Worm (Caenorhabditis elegans): ENCODE results near the gene F28E10.4.

Gene F28E10.4

DNA sequence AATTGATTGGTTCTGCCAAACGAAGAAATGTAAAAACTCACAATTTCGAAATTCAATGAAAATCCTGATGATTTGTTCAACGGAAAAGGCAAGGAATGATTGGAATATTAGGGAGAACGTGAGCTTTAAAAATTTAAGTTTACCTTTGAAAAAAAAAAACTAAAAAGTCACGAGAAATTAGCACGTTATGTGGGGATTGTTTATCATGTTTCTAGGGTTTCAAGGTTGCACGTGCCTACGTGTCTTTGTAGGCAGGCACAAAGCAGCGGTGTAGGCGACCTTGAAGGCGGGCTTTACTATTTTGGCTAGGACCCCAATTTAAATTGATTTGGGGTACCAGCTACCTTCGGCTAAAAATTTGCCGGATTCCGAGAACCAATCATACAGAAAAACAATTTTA lies at the start of gene F28E10.4:
Gene F28E10.4, minus strand, starts transcription at position 101 of the 400 bp plus-strand sequence.
- TF ChIP-seq zip-4 (GFP tag; optimal IDR thresholded peaks at IDR 0.05) (no peak), efl-3 (GFP tag; optimal IDR thresholded peaks at IDR 0.05) (no peak), rnt-1 (tag; optimal IDR thresholded peaks at IDR 0.05) (no peak), xbp-1 (tag; optimal IDR thresholded peaks at IDR 0.05) (no peak)

DNA sequence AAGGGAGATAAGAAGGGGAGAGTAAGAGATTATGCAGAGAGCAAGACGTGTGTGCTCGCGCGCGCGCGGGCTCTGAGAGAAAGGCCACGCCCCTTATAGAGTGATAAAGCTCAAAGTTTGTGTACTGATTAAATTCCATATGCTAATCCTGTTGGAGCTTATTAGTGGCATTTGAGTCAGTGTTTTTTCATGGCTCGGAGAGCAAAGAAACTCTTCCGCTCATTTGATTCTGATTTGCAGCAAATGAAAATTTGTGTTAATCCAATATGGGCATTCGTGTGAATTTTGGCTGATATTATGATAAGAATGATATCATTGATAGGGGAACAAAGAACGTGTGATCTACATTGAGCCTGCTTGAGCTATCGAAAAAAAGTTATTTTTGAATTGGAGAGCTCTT lies 46.3 kb upstream of the F28E10.4 start:
- TF ChIP-seq mdl-1 (tag; optimal IDR thresholded peaks at IDR 0.05) = no peak
- peak; percentile 64 for TF ChIP-seq pax-3 (tag; optimal IDR thresholded peaks at IDR 0.05)
- TF ChIP-seq fkh-4 (tag; optimal IDR thresholded peaks at IDR 0.05; ENCODE audit: borderline replicate concordance) = no peak
- TF ChIP-seq nhr-47 (tag; optimal IDR thresholded peaks at IDR 0.05) = peak; percentile 72
- no peak for TF ChIP-seq xbp-1 (tag; optimal IDR thresholded peaks at IDR 0.05)
- no peak for TF ChIP-seq snpc-4 (tag; optimal IDR thresholded peaks at IDR 0.05)
- no peak for TF ChIP-seq grh-1 (GFP tag; IDR thresholded peaks at IDR 0.05)
- no peak for TF ChIP-seq mef-2 (tag; optimal IDR thresholded peaks at IDR 0.05)
- TF ChIP-seq ces-1 (GFP tag; optimal IDR thresholded peaks at IDR 0.05) = no peak
- TF ChIP-seq ceh-63 (GFP tag; optimal IDR thresholded peaks at IDR 0.05) = no peak
- TF ChIP-seq nhr-237 (tag; optimal IDR thresholded peaks at IDR 0.05) = no peak
- TF ChIP-seq nhr-71 (tag; optimal IDR thresholded peaks at IDR 0.05) = peak; percentile 59
- peak; percentile 17 for TF ChIP-seq jun-1 (tag; optimal IDR thresholded peaks at IDR 0.05)
- no peak for TF ChIP-seq hlh-17 (GFP tag; optimal IDR thresholded peaks at IDR 0.05; ENCODE audit: borderline replicate concordance)
- no peak for TF ChIP-seq nhr-84 (tag; optimal IDR thresholded peaks at IDR 0.05)
- no peak for TF ChIP-seq ceh-8 (GFP tag; optimal IDR thresholded peaks at IDR 0.05)
- TF ChIP-seq dsc-1 (tag; optimal IDR thresholded peaks at IDR 0.05) = peak; percentile 96
- TF ChIP-seq elt-3 (tag; optimal IDR thresholded peaks at IDR 0.05) = no peak
- TF ChIP-seq C04F5.9 (tag; optimal IDR thresholded peaks at IDR 0.05) = no peak
- TF ChIP-seq vab-15 (tag; optimal IDR thresholded peaks at IDR 0.05) = no peak
- TF ChIP-seq egl-13 (tag; optimal IDR thresholded peaks at IDR 0.05) = peak; percentile 66
- no peak for TF ChIP-seq efl-3 (GFP tag; optimal IDR thresholded peaks at IDR 0.05)
- TF ChIP-seq dpl-1 (GFP tag; optimal IDR thresholded peaks at IDR 0.05) = no peak
- TF ChIP-seq fkh-8 (tag; optimal IDR thresholded peaks at IDR 0.05) = peak; percentile 86
- TF ChIP-seq sup-37 (GFP tag; optimal IDR thresholded peaks at IDR 0.05) = no peak
- TF ChIP-seq ztf-4 (tag; optimal IDR thresholded peaks at IDR 0.05) = no peak
- TF ChIP-seq ceh-82 (tag; optimal IDR thresholded peaks at IDR 0.05) = no peak
- no peak for TF ChIP-seq blmp-1 (tag; optimal IDR thresholded peaks at IDR 0.05)
- TF ChIP-seq mab-9 (GFP tag; IDR thresholded peaks at IDR 0.05) = no peak
- TF ChIP-seq lir-3 (tag; optimal IDR thresholded peaks at IDR 0.05; ENCODE audit: poor library complexity) = no peak
- peak; percentile 11 for TF ChIP-seq fkh-10 (GFP tag; optimal IDR thresholded peaks at IDR 0.05)
- peak; percentile 32 for TF ChIP-seq sox-4 (tag; optimal IDR thresholded peaks at IDR 0.05)
- no peak for TF ChIP-seq nhr-11 (tag; optimal IDR thresholded peaks at IDR 0.05)

DNA sequence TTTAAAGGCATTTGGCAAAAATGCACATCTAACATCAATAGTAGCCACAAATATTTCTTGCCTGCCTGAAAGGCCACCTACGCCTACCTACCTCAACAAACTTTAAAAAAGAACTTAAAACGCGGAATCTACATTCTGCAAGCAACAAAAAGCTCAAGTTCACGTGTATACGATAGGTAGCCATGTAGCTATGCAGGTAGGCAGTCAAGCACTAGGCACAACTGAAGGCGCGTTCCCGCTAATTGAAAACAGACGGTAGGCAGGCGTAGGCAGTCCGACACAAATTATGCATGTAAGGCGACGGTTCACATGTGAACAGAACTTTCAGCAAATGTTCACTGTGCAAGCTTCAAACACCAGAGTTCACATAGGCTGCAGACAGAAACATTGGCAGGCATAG lies 45.4 kb upstream of the F28E10.4 start:
- TF ChIP-seq ceh-88 (GFP tag; IDR thresholded peaks at IDR 0.05) = no peak
- TF ChIP-seq dpl-1 (GFP tag; optimal IDR thresholded peaks at IDR 0.05) = no peak
- TF ChIP-seq skn-1 (tag; optimal IDR thresholded peaks at IDR 0.05) = no peak
- no peak for TF ChIP-seq nhr-47 (tag; optimal IDR thresholded peaks at IDR 0.05)
- no peak for TF ChIP-seq alr-1 (tag; optimal IDR thresholded peaks at IDR 0.05; ENCODE audit: borderline replicate concordance)
- TF ChIP-seq mdl-1 (tag; optimal IDR thresholded peaks at IDR 0.05) = no peak
- TF ChIP-seq tbx-2 (tag; optimal IDR thresholded peaks at IDR 0.05) = no peak
- no peak for TF ChIP-seq F16B12.6 (tag; optimal IDR thresholded peaks at IDR 0.05)
- no peak for TF ChIP-seq nhr-19 (GFP tag; conservative IDR thresholded peaks at IDR 0.05)
- no peak for TF ChIP-seq pag-3 (tag; optimal IDR thresholded peaks at IDR 0.05; ENCODE audit: borderline replicate concordance, insufficient read depth)
- no peak for TF ChIP-seq C16A3.4 (tag; optimal IDR thresholded peaks at IDR 0.05)

Measured in whole organism, L1 larva.